Fruit fly (Drosophila melanogaster) whole organism, prepupa: ENCODE data around the gene mv.

Source experiments
- CG10669 ChIP-seq: fragments of 200-800 bp; sonication (Bioruptor generic); optimal IDR thresholded peaks from 3 replicates; lab custom pipeline; 2018; ENCODE audit warnings: missing biosample characterization, mild to moderate bottlenecking, missing genetic modification characterization, moderate library complexity
- CG11294 ChIP-seq: fragments of 200-800 bp; sonication (Bioruptor generic); IDR thresholded peaks from 2 replicates; pipeline ENCODE4 v1.3.6; 2022; ENCODE audit warnings: missing biosample characterization, missing genetic modification characterization
- CG11902 ChIP-seq: fragments of 200-800 bp; sonication (Bioruptor generic); optimal IDR thresholded peaks from 3 replicates; lab custom pipeline; 2016; ENCODE audit warnings: missing biosample characterization, missing genetic modification characterization
- CG15336 ChIP-seq: fragments of 200-800 bp; sonication (Bioruptor generic); IDR thresholded peaks from 2 replicates; pipeline ENCODE4 v1.3.6; 2022; ENCODE audit warnings: missing biosample characterization, missing genetic modification characterization
- CG1621 ChIP-seq: fragments of 200-800 bp; sonication (Bioruptor generic); optimal IDR thresholded peaks from 3 replicates; lab custom pipeline; 2018; ENCODE audit warnings: missing biosample characterization, mild to moderate bottlenecking, missing genetic modification characterization
- CG16779 ChIP-seq: fragments of 200-800 bp; sonication (Bioruptor generic); optimal IDR thresholded peaks from 3 replicates; lab custom pipeline; 2017; ENCODE audit warnings: missing biosample characterization, mild to moderate bottlenecking, missing genetic modification characterization
- CG3032 ChIP-seq: fragments of 200-800 bp; optimal IDR thresholded peaks from 2 replicates; lab custom pipeline; 2019; ENCODE audit warnings: missing biosample characterization, mild to moderate bottlenecking, missing genetic modification characterization, moderate library complexity
- CG31627 ChIP-seq: fragments of 200-800 bp; sonication (Bioruptor generic); optimal IDR thresholded peaks from 3 replicates; lab custom pipeline; 2016; ENCODE audit warnings: missing biosample characterization, missing genetic modification characterization
- CG32006 ChIP-seq: fragments of 200-800 bp; sonication (Bioruptor generic); optimal IDR thresholded peaks from 3 replicates; lab custom pipeline; 2017; ENCODE audit warnings: missing biosample characterization, mild to moderate bottlenecking, missing genetic modification characterization
- CG4318 ChIP-seq: fragments of 200-800 bp; sonication (Bioruptor generic); optimal IDR thresholded peaks from 3 replicates; lab custom pipeline; 2017; ENCODE audit warnings: missing biosample characterization, mild to moderate bottlenecking, missing genetic modification characterization
- CG6163 ChIP-seq: fragments of 200-800 bp; sonication (Bioruptor generic); IDR thresholded peaks from 3 replicates; pipeline ENCODE4 v1.3.6; 2022; ENCODE audit warnings: missing biosample characterization, missing genetic modification characterization
- CG6276 ChIP-seq: fragments of 200-800 bp; sonication (Bioruptor generic); optimal IDR thresholded peaks from 2 replicates; lab custom pipeline; 2017; ENCODE audit warnings: missing biosample characterization, mild to moderate bottlenecking, missing genetic modification characterization
- CG6792 ChIP-seq: fragments of 200-800 bp; sonication (Bioruptor generic); optimal IDR thresholded peaks from 3 replicates; lab custom pipeline; 2016; ENCODE audit warnings: missing biosample characterization, missing genetic modification characterization
- CG6808 ChIP-seq: fragments of 200-800 bp; sonication (Bioruptor generic); optimal IDR thresholded peaks from 3 replicates; lab custom pipeline; 2017; ENCODE audit warnings: missing biosample characterization, missing genetic modification characterization, mild to moderate bottlenecking, moderate library complexity, missing genetic modification reagents
- CG6854 ChIP-seq: fragments of 200-800 bp; sonication (Bioruptor generic); optimal IDR thresholded peaks from 2 replicates; lab custom pipeline; 2017; ENCODE audit warnings: missing biosample characterization, mild to moderate bottlenecking, missing genetic modification characterization
- CG7368 ChIP-seq: fragments of 200-800 bp; sonication (Bioruptor generic); optimal IDR thresholded peaks from 3 replicates; lab custom pipeline; 2016; ENCODE audit warnings: missing biosample characterization, missing genetic modification characterization
- CG8119 ChIP-seq: fragments of 200-800 bp; sonication (Bioruptor generic); IDR thresholded peaks from 3 replicates; pipeline ENCODE4 v1.3.6; 2022; ENCODE audit warnings: missing biosample characterization, missing genetic modification characterization
- CG8319 ChIP-seq: fragments of 200-800 bp; sonication (Bioruptor generic); optimal IDR thresholded peaks from 3 replicates; lab custom pipeline; 2016; ENCODE audit warnings: missing biosample characterization, missing genetic modification characterization
- CG8632 ChIP-seq: fragments of 200-800 bp; sonication (Bioruptor generic); optimal IDR thresholded peaks from 3 replicates; lab custom pipeline; 2016; ENCODE audit warnings: missing biosample characterization, missing genetic modification characterization
- CG9139 ChIP-seq: fragments of 200-800 bp; sonication (Bioruptor generic); optimal IDR thresholded peaks from 3 replicates; lab custom pipeline; 2017; ENCODE audit warnings: missing biosample characterization, mild to moderate bottlenecking, missing genetic modification characterization
- Eip75B ChIP-seq: fragments of 200-800 bp; sonication (Bioruptor generic); optimal IDR thresholded peaks from 3 replicates; lab custom pipeline; 2016; ENCODE audit warnings: missing biosample characterization, missing genetic modification characterization
- Eip78C ChIP-seq: fragments of 200-800 bp; sonication (Bioruptor generic); peaks from one replicate; lab custom pipeline; 2016; ENCODE audit warnings: missing biosample characterization, missing genetic modification characterization
- Eip93F ChIP-seq: fragments of 200-800 bp; sonication (Bioruptor generic); optimal IDR thresholded peaks from 2 replicates; lab custom pipeline; 2016; ENCODE audit warnings: missing biosample characterization, mild to moderate bottlenecking, missing genetic modification characterization
- Ets21C ChIP-seq: fragments of 200-800 bp; sonication (Bioruptor generic); optimal IDR thresholded peaks from 3 replicates; lab custom pipeline; 2016; ENCODE audit warnings: missing biosample characterization, missing genetic modification characterization
- Ets96B ChIP-seq: fragments of 200-800 bp; optimal IDR thresholded peaks from 2 replicates; lab custom pipeline; 2019; ENCODE audit warnings: missing biosample characterization, mild to moderate bottlenecking, missing genetic modification characterization, moderate library complexity
- Gug ChIP-seq: fragments of 200-800 bp; sonication (Bioruptor generic); IDR thresholded peaks from 2 replicates; pipeline ENCODE4 v1.3.6; 2022; ENCODE audit warnings: missing biosample characterization, missing genetic modification characterization
- Hr38 ChIP-seq: sonication (Bioruptor generic); optimal IDR thresholded peaks from 2 replicates; lab custom pipeline; 2016; ENCODE audit warnings: missing biosample characterization, missing genetic modification characterization
- Hr39 ChIP-seq: fragments of 200-800 bp; sonication (Bioruptor generic); optimal IDR thresholded peaks from 2 replicates; lab custom pipeline; 2016; ENCODE audit warnings: missing biosample characterization, missing genetic modification characterization
- Hr4 ChIP-seq: fragments of 200-800 bp; sonication (Bioruptor generic); optimal IDR thresholded peaks from 3 replicates; lab custom pipeline; 2016; ENCODE audit warnings: missing biosample characterization, missing genetic modification characterization
- Lpt ChIP-seq: fragments of 200-800 bp; sonication (Bioruptor generic); optimal IDR thresholded peaks from 3 replicates; lab custom pipeline; 2016; ENCODE audit warnings: missing biosample characterization, missing genetic modification characterization
- Met ChIP-seq: fragments of 200-800 bp; sonication (Bioruptor generic); optimal IDR thresholded peaks from 3 replicates; lab custom pipeline; 2016; ENCODE audit warnings: missing biosample characterization, missing genetic modification characterization
- Smox ChIP-seq: fragments of 200-800 bp; sonication (Bioruptor generic); optimal IDR thresholded peaks from 3 replicates; lab custom pipeline; 2016; ENCODE audit warnings: missing biosample characterization, missing genetic modification characterization
- Sox102F ChIP-seq: fragments of 200-800 bp; sonication (Bioruptor generic); optimal IDR thresholded peaks from 2 replicates; lab custom pipeline; 2016; ENCODE audit warnings: missing biosample characterization, mild to moderate bottlenecking, missing genetic modification characterization
- Sox14 ChIP-seq: fragments of 200-800 bp; sonication (Bioruptor generic); optimal IDR thresholded peaks from 3 replicates; lab custom pipeline; 2016; ENCODE audit warnings: missing biosample characterization, missing genetic modification characterization
- Sox15 ChIP-seq: fragments of 200-800 bp; sonication (Bioruptor generic); optimal IDR thresholded peaks from 3 replicates; lab custom pipeline; 2016; ENCODE audit warnings: missing biosample characterization, missing genetic modification characterization
- achi ChIP-seq: fragments of 200-800 bp; sonication (Bioruptor generic); optimal IDR thresholded peaks from 3 replicates; lab custom pipeline; 2016; ENCODE audit warnings: missing biosample characterization, missing genetic modification characterization
- acj6 ChIP-seq: fragments of 200-800 bp; sonication (Bioruptor generic); optimal IDR thresholded peaks from 3 replicates; lab custom pipeline; 2016; ENCODE audit warnings: missing biosample characterization, missing genetic modification characterization
- cyc ChIP-seq: fragments of 200-800 bp; sonication (Bioruptor generic); optimal IDR thresholded peaks from 3 replicates; lab custom pipeline; 2016; ENCODE audit warnings: missing biosample characterization, missing genetic modification characterization
- dac ChIP-seq: fragments of 200-800 bp; sonication (Bioruptor generic); optimal IDR thresholded peaks from 2 replicates; lab custom pipeline; 2017; ENCODE audit warnings: missing biosample characterization, mild to moderate bottlenecking, missing genetic modification characterization
- dsx ChIP-seq: fragments of 200-800 bp; optimal IDR thresholded peaks from 3 replicates; lab custom pipeline; 2019; ENCODE audit warnings: missing biosample characterization, mild to moderate bottlenecking, missing genetic modification characterization, moderate library complexity; ENCODE audit not compliant: poor library complexity, severe bottlenecking
- eg ChIP-seq: fragments of 200-800 bp; sonication (Bioruptor generic); IDR thresholded peaks from 3 replicates; pipeline ENCODE4 v1.3.6; 2022; ENCODE audit warnings: missing biosample characterization, missing genetic modification characterization
- fd59A ChIP-seq: fragments of 200-800 bp; sonication (Bioruptor generic); optimal IDR thresholded peaks from 2 replicates; lab custom pipeline; 2017; ENCODE audit warnings: missing biosample characterization, mild to moderate bottlenecking, missing genetic modification characterization, missing genetic modification reagents
- fd85E ChIP-seq: fragments of 200-800 bp; sonication (Bioruptor generic); optimal IDR thresholded peaks from 3 replicates; lab custom pipeline; 2016; ENCODE audit warnings: missing biosample characterization, missing genetic modification characterization
- fkh ChIP-seq: fragments of 200-800 bp; sonication (Bioruptor generic); optimal IDR thresholded peaks from 3 replicates; lab custom pipeline; 2017; ENCODE audit warnings: missing biosample characterization, mild to moderate bottlenecking, missing genetic modification characterization, moderate library complexity
- lz ChIP-seq: fragments of 200-800 bp; sonication (Bioruptor generic); optimal IDR thresholded peaks from 3 replicates; lab custom pipeline; 2016; ENCODE audit warnings: missing biosample characterization, missing genetic modification characterization
- net ChIP-seq: fragments of 200-800 bp; sonication (Bioruptor generic); optimal IDR thresholded peaks from 3 replicates; lab custom pipeline; 2016; ENCODE audit warnings: missing biosample characterization, missing genetic modification characterization
- pdm3 ChIP-seq: fragments of 200-800 bp; sonication (Bioruptor generic); optimal IDR thresholded peaks from 3 replicates; lab custom pipeline; 2016; ENCODE audit warnings: missing biosample characterization, missing genetic modification characterization
- salr ChIP-seq, 2 experiments: fragments of 200-800 bp; sonication (Bioruptor generic); optimal IDR thresholded peaks; 3 replicates each; lab custom pipeline; 2016 to 2018; ENCODE audit warnings: missing biosample characterization in 2 of 2, missing genetic modification characterization in 2 of 2, mild to moderate bottlenecking in 1 of 2
- spab ChIP-seq: fragments of 200-800 bp; sonication (Bioruptor generic); optimal IDR thresholded peaks from 2 replicates; lab custom pipeline; 2017; ENCODE audit warnings: missing biosample characterization, mild to moderate bottlenecking, missing genetic modification characterization, missing genetic modification reagents
- ss ChIP-seq, 2 experiments: fragments of 200-800 bp; sonication (Bioruptor generic); optimal IDR thresholded peaks; 2 replicates in 1 of 2; 3 replicates in 1 of 2; lab custom pipeline; 2017 to 2018; ENCODE audit warnings: mild to moderate bottlenecking in 2 of 2, missing biosample characterization in 2 of 2, missing genetic modification characterization in 2 of 2, moderate library complexity in 1 of 2
- svp ChIP-seq: fragments of 200-800 bp; sonication (Bioruptor generic); peaks from one replicate; lab custom pipeline; 2016; ENCODE audit warnings: missing biosample characterization, missing genetic modification characterization
- topi ChIP-seq: fragments of 200-800 bp; sonication (Bioruptor generic); optimal IDR thresholded peaks from 3 replicates; lab custom pipeline; 2016; ENCODE audit warnings: missing biosample characterization, missing genetic modification characterization
- vri ChIP-seq: fragments of 200-800 bp; sonication (Bioruptor generic); optimal IDR thresholded peaks from 3 replicates; lab custom pipeline; 2016; ENCODE audit warnings: missing biosample characterization, mild to moderate bottlenecking, missing genetic modification characterization

Gene mv

DNA sequence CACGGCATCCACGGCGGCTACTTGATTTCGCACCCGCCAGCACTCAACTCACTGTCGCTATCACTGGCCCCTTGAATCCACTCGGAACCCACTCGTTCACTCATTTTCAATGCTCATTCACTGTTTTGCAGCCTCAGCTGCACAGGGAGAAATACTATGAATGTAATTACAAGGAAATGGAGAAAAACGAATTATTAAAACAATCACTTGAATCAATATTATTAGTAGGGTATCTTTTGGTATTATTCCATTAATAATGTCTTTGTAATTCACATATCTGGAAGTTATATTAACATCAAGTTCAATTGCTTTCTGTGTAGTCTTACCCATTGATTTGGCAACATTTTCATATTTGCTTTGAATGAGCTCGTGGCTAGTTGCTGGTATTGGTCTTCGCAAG lies 63.3 kb downstream of the mv start:
- no peak for TF ChIP-seq spab (GFP tag; lab: Kevin White, UChicago)
- no peak for TF ChIP-seq fd85E
- peak; percentile 83 for TF ChIP-seq CG6276
- TF ChIP-seq achi (GFP tag; lab: Kevin White, UChicago) = peak; percentile 66
- peak; percentile 26 for TF ChIP-seq Ets96B (tag; lab: Kevin White, UChicago)
- no peak for TF ChIP-seq topi (GFP tag; lab: Kevin White, UChicago)
- TF ChIP-seq Met (GFP tag; lab: Kevin White, UChicago) = no peak
- TF ChIP-seq lz = no peak
- no peak for TF ChIP-seq CG9139 (GFP tag; lab: Kevin White, UChicago)
- peak; percentile 75 for TF ChIP-seq Hr4 (GFP tag; lab: Kevin White, UChicago)
- no peak for TF ChIP-seq fkh (GFP tag; lab: Kevin White, UChicago)
- TF ChIP-seq CG8319 (GFP tag; lab: Kevin White, UChicago) = no peak
- peak; percentile 41 for TF ChIP-seq pdm3 (GFP tag; lab: Kevin White, UChicago)
- TF ChIP-seq CG11294 (GFP tag; lab: Robert Waterston, UW) = peak; percentile 74
- TF ChIP-seq ss (GFP tag; optimal IDR thresholded peaks at IDR 0.05; lab: Kevin White, UChicago) = no peak
- peak; percentile 87 for TF ChIP-seq Eip78C
- no peak for TF ChIP-seq CG3032 (tag; lab: Kevin White, UChicago)
- peak; percentile 83 for TF ChIP-seq Gug (GFP tag; lab: Robert Waterston, UW)
- TF ChIP-seq salr (GFP tag; optimal IDR thresholded peaks at IDR 0.05; lab: Kevin White, UChicago) = peak in 1 of 2 experiments; percentile 4
- TF ChIP-seq cyc (GFP tag; lab: Kevin White, UChicago) = no peak
- no peak for TF ChIP-seq vri
- no peak for TF ChIP-seq CG6792 (GFP tag; lab: Kevin White, UChicago)
- no peak for TF ChIP-seq fd59A (GFP tag; lab: Kevin White, UChicago)
- no peak for TF ChIP-seq CG11902 (GFP tag; lab: Kevin White, UChicago)
- no peak for TF ChIP-seq Smox (GFP tag; lab: Kevin White, UChicago)
- no peak for TF ChIP-seq CG16779 (tag; lab: Kevin White, UChicago)
- no peak for TF ChIP-seq CG31627 (GFP tag; lab: Kevin White, UChicago)
- no peak for TF ChIP-seq CG8632 (GFP tag; lab: Kevin White, UChicago)
- TF ChIP-seq Sox15 = no peak
- TF ChIP-seq dsx (GFP tag; lab: Kevin White, UChicago) = peak; percentile 18
- no peak for TF ChIP-seq CG6808 (GFP tag; lab: Kevin White, UChicago)
- peak; percentile 77 for TF ChIP-seq CG32006 (GFP tag; lab: Kevin White, UChicago)
- TF ChIP-seq CG1621 (tag; lab: Kevin White, UChicago) = no peak
- TF ChIP-seq CG15336 (GFP tag; lab: Robert Waterston, UW) = peak; percentile 91
- peak; percentile 3 for TF ChIP-seq CG7368 (GFP tag; lab: Kevin White, UChicago)
- TF ChIP-seq Eip75B = peak; percentile 32
- TF ChIP-seq Hr38 (GFP tag; lab: Kevin White, UChicago) = no peak
- peak; percentile 53 for TF ChIP-seq svp
- TF ChIP-seq Eip93F = no peak
- TF ChIP-seq net = peak; percentile 40
- no peak for TF ChIP-seq Sox14 (GFP tag; lab: Kevin White, UChicago)
- TF ChIP-seq acj6 (GFP tag; lab: Kevin White, UChicago) = no peak
- TF ChIP-seq dac (GFP tag; lab: Kevin White, UChicago) = peak; percentile 33
- TF ChIP-seq Sox102F (GFP tag; lab: Kevin White, UChicago) = no peak
- peak; percentile 87 for TF ChIP-seq CG6163 (GFP tag; lab: Robert Waterston, UW)
- peak; percentile 90 for TF ChIP-seq CG8119 (GFP tag; lab: Robert Waterston, UW)
- TF ChIP-seq Hr39 (GFP tag; lab: Kevin White, UChicago) = no peak
- TF ChIP-seq CG10669 (GFP tag; lab: Kevin White, UChicago) = peak; percentile 8
- TF ChIP-seq eg (GFP tag; lab: Robert Waterston, UW) = peak; percentile 95
- no peak for TF ChIP-seq CG6854 (GFP tag; lab: Kevin White, UChicago)
- TF ChIP-seq Lpt (GFP tag; lab: Kevin White, UChicago) = peak; percentile 30
- TF ChIP-seq CG4318 (GFP tag; lab: Kevin White, UChicago) = peak; percentile 49
- no peak for TF ChIP-seq Ets21C (GFP tag; lab: Kevin White, UChicago)
